Fruit fly (Drosophila melanogaster) whole organism, pupa: ENCODE measurements around the gene Polr2D.

Source experiments
- CG10348 ChIP-seq: fragments of 200-800 bp; sonication (Bioruptor generic); IDR thresholded peaks from 2 replicates; pipeline ENCODE4 v1.3.6; 2022; ENCODE audit warnings: missing biosample characterization, missing genetic modification characterization
- CG12605 ChIP-seq: fragments of 200-800 bp; sonication (Bioruptor generic); IDR thresholded peaks from 2 replicates; pipeline ENCODE4 v1.3.6; 2022; ENCODE audit warnings: missing biosample characterization, missing genetic modification characterization
- CG13204 ChIP-seq: fragments of 200-800 bp; sonication (Bioruptor generic); optimal IDR thresholded peaks from 2 replicates; lab custom pipeline; 2018; ENCODE audit warnings: missing biosample characterization, mild to moderate bottlenecking, missing genetic modification characterization, moderate library complexity
- CG14655 ChIP-seq: fragments of 200-800 bp; sonication (Bioruptor generic); optimal IDR thresholded peaks from 3 replicates; lab custom pipeline; 2017; ENCODE audit warnings: mild to moderate bottlenecking, missing biosample characterization, missing genetic modification reagents, missing genetic modification characterization
- CG15710 ChIP-seq: fragments of 200-800 bp; sonication (Bioruptor generic); optimal IDR thresholded peaks from 2 replicates; lab custom pipeline; 2018; ENCODE audit warnings: missing biosample characterization, mild to moderate bottlenecking, missing genetic modification characterization, moderate library complexity
- CG17806 ChIP-seq: fragments of 200-800 bp; sonication (Bioruptor generic); optimal IDR thresholded peaks from 2 replicates; lab custom pipeline; 2018; ENCODE audit warnings: missing biosample characterization, mild to moderate bottlenecking, missing genetic modification characterization, moderate library complexity
- CG32121 ChIP-seq: fragments of 200-800 bp; sonication (Bioruptor generic); IDR thresholded peaks from 2 replicates; pipeline ENCODE4 v1.3.6; 2022; ENCODE audit warnings: missing biosample characterization, missing genetic modification characterization
- CG34367 ChIP-seq: fragments of 200-800 bp; sonication (Bioruptor generic); optimal IDR thresholded peaks from 2 replicates; lab custom pipeline; 2018; ENCODE audit warnings: missing biosample characterization, mild to moderate bottlenecking, missing genetic modification characterization
- CG4496 ChIP-seq: fragments of 200-800 bp; sonication (Bioruptor generic); IDR thresholded peaks from 3 replicates; pipeline ENCODE4 v1.3.6; 2022; ENCODE audit warnings: missing biosample characterization, missing genetic modification characterization
- CG8159 ChIP-seq: fragments of 200-800 bp; sonication (Bioruptor generic); optimal IDR thresholded peaks from 3 replicates; lab custom pipeline; 2018; ENCODE audit warnings: missing biosample characterization, mild to moderate bottlenecking, missing genetic modification characterization, moderate library complexity
- CG8301 ChIP-seq: fragments of 200-800 bp; sonication (Bioruptor generic); optimal IDR thresholded peaks from 2 replicates; lab custom pipeline; 2018; ENCODE audit warnings: missing biosample characterization, mild to moderate bottlenecking, missing genetic modification characterization
- CG9948 ChIP-seq: fragments of 200-800 bp; sonication (Bioruptor generic); optimal IDR thresholded peaks from 2 replicates; lab custom pipeline; 2018; ENCODE audit warnings: missing biosample characterization, mild to moderate bottlenecking, missing genetic modification characterization, moderate library complexity
- D1 ChIP-seq: fragments of 200-800 bp; sonication (Bioruptor generic); optimal IDR thresholded peaks from 2 replicates; lab custom pipeline; 2018; ENCODE audit warnings: missing biosample characterization, mild to moderate bottlenecking, missing genetic modification characterization, moderate library complexity
- EcR ChIP-seq: fragments of 200-800 bp; sonication (Bioruptor generic); optimal IDR thresholded peaks from 3 replicates; lab custom pipeline; 2019; ENCODE audit warnings: missing biosample characterization, missing genetic modification characterization, mild to moderate bottlenecking, moderate library complexity, missing genetic modification reagents
- Ets98B ChIP-seq: fragments of 200-800 bp; sonication (Bioruptor generic); IDR thresholded peaks from 2 replicates; pipeline ENCODE4 v1.3.6; 2022; ENCODE audit warnings: missing biosample characterization, missing genetic modification characterization
- Pif1A ChIP-seq: fragments of 200-800 bp; sonication (Bioruptor generic); optimal IDR thresholded peaks from 3 replicates; lab custom pipeline; 2016; ENCODE audit warnings: missing biosample characterization, missing genetic modification characterization
- Pif1B ChIP-seq: fragments of 200-800 bp; sonication (Bioruptor generic); optimal IDR thresholded peaks from 3 replicates; lab custom pipeline; 2016; ENCODE audit warnings: missing biosample characterization, missing genetic modification characterization
- Snoo ChIP-seq: fragments of 200-800 bp; sonication (Bioruptor generic); optimal IDR thresholded peaks from 3 replicates; lab custom pipeline; 2017; ENCODE audit warnings: missing biosample characterization, mild to moderate bottlenecking, missing genetic modification characterization, inconsistent platforms
- fd96Ca ChIP-seq: fragments of 200-800 bp; sonication (Bioruptor generic); IDR thresholded peaks from 3 replicates; pipeline ENCODE4 v1.3.6; 2022; ENCODE audit warnings: missing biosample characterization, missing genetic modification characterization
- gl ChIP-seq: fragments of 200-800 bp; sonication (Bioruptor generic); optimal IDR thresholded peaks from 2 replicates; lab custom pipeline; 2018; ENCODE audit warnings: missing biosample characterization, mild to moderate bottlenecking, missing genetic modification characterization

Gene Polr2D

DNA sequence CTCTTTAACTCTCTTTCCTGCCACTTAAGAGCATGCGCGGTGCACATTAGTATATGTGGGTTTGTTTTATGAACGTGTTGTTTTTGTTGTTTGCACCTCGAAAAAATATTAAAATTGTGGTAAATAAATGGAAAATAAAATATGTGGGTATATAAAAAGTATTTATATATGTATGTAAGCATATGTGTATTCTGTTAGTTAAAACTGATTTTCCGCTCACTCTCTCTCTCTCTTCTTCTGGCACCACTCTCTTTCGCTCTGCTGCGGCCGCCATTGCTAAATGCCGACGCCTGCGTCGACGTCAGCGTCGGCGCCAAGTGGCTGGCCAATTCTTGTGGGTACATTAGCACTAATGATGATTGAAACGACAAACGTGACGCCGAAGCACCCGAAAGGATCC, 10.0 kb upstream of the Polr2D start:
- TF ChIP-seq gl: no peak
- TF ChIP-seq, all 21 proteins: peak for 0

DNA sequence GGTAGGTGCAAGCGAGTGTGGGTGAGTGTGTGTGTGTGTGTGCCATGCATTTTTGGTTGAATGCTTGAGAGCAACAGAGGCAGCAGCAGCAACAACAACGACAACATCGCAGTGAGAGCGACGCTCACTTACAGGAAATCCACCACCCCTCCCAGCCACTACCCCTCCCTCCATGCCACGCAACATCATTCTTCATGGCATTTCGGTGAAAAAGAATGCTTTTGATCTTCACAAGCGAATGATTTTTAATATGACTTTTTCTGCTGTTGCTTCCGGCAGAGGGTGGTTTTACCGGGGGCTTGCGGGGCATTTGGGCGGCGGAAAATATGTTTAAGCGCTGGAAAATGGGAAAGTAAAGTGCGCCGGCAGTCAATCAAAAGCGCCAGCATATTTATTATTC, 6.3 kb upstream of the Polr2D start:
- no peak for TF ChIP-seq CG34367 (tag; lab: Kevin White, UChicago)
- TF ChIP-seq CG14655 (GFP tag; lab: Kevin White, UChicago): no peak
- TF ChIP-seq CG8159 (tag; lab: Kevin White, UChicago): no peak
- TF ChIP-seq Pif1B: no peak
- TF ChIP-seq fd96Ca (GFP tag; lab: Robert Waterston, UW): no peak
- TF ChIP-seq gl: no peak
- no peak for TF ChIP-seq CG9948 (tag; lab: Kevin White, UChicago)
- TF ChIP-seq CG4496: no peak
- no peak for TF ChIP-seq D1 (tag; lab: Kevin White, UChicago)

DNA sequence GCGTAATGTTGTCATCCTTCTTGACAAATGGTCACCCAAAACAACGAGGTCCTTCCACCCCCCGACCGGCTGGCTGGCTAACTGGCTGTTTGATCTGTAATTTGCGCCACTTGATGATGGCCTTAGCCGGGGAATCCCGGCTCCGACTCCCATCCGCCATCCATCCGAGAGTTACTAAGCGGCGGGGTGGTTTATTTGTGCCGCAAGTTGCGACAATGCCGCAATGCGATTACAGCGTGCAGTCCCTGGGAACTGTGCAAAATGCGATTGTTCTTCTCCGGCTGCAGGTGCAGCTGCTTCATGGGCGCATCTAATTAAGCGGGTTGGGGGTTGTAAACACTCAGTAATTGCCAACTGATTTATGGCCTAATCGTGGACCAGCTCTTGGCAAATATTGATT, 4.7 kb upstream of the Polr2D start:
- TF ChIP-seq Pif1A (GFP tag; lab: Kevin White, UChicago): no peak

DNA sequence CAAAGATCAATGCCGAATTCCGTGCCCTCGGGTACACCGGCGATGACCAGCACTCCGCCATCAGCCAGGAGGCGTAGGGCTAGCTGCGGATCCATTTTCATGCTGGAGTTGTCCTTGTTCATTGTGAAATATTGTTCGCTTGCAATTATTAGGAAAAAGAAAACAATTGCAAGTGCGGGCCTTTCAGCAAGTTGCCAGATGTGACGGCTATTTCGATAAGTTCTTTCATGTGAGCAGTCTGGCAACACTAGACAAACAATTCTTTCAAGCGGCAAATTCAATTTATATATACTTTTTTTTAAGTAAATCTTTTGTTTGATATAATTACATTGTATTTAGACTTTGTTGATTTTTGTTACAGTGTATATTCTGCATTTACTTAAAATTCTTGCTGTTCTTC, 2.7 kb downstream of the Polr2D start, which contains the start of gene CG12320:
Gene CG12320, minus strand, starts transcription at position 157 of the 400 bp plus-strand sequence.
- TF ChIP-seq Pif1A (GFP tag; lab: Kevin White, UChicago): no peak
- no peak for TF ChIP-seq CG8301 (tag; lab: Kevin White, UChicago)
- no peak for TF ChIP-seq EcR (GFP tag; lab: Kevin White, UChicago)
- TF ChIP-seq Ets98B (GFP tag; lab: Robert Waterston, UW): no peak
- no peak for TF ChIP-seq Pif1B
- TF ChIP-seq CG8159 (tag; lab: Kevin White, UChicago): no peak
- no peak for TF ChIP-seq CG10348 (GFP tag; lab: Robert Waterston, UW)
- no peak for TF ChIP-seq CG15710 (tag; lab: Kevin White, UChicago)
- TF ChIP-seq CG34367 (tag; lab: Kevin White, UChicago): no peak
- TF ChIP-seq fd96Ca (GFP tag; lab: Robert Waterston, UW): no peak
- no peak for TF ChIP-seq CG4496
- TF ChIP-seq CG12605 (GFP tag; lab: Robert Waterston, UW): no peak
- no peak for TF ChIP-seq CG32121 (GFP tag; lab: Robert Waterston, UW)
- no peak for TF ChIP-seq CG17806 (tag; lab: Kevin White, UChicago)
- no peak for TF ChIP-seq CG9948 (tag; lab: Kevin White, UChicago)

DNA sequence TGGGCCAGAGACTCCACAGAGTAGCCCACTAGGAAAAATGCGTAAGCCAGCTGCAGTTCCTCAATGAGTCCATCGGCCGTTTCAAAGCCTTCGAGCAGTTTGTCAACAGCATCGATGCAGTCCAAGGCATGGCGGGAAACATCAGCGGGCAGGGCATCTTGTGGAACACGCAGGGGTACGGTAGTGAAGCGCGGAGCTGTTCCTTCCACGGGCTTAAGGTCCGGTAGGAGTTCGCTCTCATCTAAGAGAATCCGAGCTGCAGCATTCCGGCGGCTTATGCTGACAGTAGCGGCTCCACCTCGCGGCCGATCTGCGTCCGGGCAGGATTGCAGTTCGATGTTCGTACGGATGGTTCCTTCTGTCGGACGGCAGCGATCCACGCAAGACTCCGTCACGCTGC, 3.4 kb downstream of the Polr2D start:
- no peak for TF ChIP-seq EcR (GFP tag; lab: Kevin White, UChicago)
- no peak for TF ChIP-seq Pif1B
- no peak for TF ChIP-seq CG13204 (GFP tag; lab: Kevin White, UChicago)
- no peak for TF ChIP-seq Ets98B (GFP tag; lab: Robert Waterston, UW)
- no peak for TF ChIP-seq D1 (tag; lab: Kevin White, UChicago)
- TF ChIP-seq CG14655 (GFP tag; lab: Kevin White, UChicago): no peak

DNA sequence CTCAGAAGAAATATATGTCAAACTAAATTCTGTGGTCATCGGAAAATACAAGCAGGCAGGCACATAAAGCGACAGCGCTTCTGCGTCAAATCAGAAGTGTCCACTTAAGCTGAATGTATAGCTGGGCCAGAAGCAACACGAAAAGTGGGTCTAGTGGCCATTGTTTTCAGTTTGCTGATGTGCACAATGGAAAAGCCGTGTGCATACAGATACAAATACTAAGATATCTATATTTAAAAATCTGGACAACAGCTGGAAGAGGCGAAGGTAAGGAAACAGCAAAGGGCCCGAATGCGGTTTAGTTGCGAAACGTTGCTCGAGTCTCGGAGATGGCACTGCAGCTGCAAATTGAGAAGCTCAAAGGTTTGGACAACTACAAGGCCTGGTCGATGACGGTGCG, 4.5 kb downstream of the Polr2D start, which contains the start of gene CG18598:
Gene CG18598, plus strand, starts transcription at position 301 of the 400 bp plus-strand sequence.
- TF ChIP-seq CG10348 (GFP tag; lab: Robert Waterston, UW): no peak
- TF ChIP-seq CG32121 (GFP tag; lab: Robert Waterston, UW): no peak

DNA sequence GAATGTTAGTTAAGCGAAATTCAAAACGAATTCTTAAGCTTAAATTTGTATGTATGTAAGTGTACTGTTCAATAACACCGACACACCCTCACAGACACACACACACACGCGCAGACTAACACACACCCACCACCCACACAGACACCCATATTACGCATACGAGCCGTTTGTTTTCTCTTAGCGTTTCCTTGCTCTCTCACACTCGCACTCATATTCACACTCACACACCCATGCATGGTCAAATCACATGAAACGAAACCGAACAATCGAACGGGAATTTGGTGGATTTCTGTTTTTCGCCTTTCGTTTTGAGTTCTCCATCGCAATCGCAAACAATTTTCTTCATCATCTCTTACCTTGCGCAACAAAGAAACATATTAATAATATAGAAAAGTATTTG, 6.0 kb downstream of the Polr2D start:
- no peak for TF ChIP-seq Snoo (tag; lab: Kevin White, UChicago)
- peak; percentile 4; the same call in 1 of the 2 replicates for TF ChIP-seq Ets98B (GFP tag; lab: Robert Waterston, UW)

DNA sequence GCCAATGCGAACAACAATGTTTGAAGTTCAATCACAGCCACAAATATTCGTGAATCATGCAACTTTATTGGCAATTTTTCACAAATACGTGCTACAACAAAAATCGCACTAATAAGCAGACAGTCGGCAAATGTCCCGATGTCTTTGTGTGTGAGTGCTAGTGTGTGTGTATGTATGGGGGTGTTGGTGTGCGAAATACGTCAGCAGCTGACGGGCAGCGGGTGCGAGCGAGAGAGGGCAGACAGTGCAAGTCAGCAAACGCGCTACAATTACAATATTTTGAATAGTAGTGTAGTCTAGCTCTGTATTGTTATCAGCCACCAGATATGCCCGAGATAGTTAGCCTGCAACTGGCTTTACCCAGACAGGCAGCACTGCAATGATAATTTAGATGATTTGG, 9.2 kb downstream of the Polr2D start:
- TF ChIP-seq Pif1A (GFP tag; lab: Kevin White, UChicago) (no peak), CG32121 (GFP tag; lab: Robert Waterston, UW) (no peak), Snoo (tag; lab: Kevin White, UChicago) (no peak), CG4496 (no peak), CG17806 (tag; lab: Kevin White, UChicago) (no peak), EcR (GFP tag; lab: Kevin White, UChicago) (no peak), CG9948 (tag; lab: Kevin White, UChicago) (no peak), D1 (tag; lab: Kevin White, UChicago) (no peak), CG15710 (tag; lab: Kevin White, UChicago) (no peak), CG8301 (tag; lab: Kevin White, UChicago) (no peak)
- TF ChIP-seq, all 21 proteins: peak for 0
